Worm (Caenorhabditis elegans): ENCODE results near the gene sdz-11.

DNA sequence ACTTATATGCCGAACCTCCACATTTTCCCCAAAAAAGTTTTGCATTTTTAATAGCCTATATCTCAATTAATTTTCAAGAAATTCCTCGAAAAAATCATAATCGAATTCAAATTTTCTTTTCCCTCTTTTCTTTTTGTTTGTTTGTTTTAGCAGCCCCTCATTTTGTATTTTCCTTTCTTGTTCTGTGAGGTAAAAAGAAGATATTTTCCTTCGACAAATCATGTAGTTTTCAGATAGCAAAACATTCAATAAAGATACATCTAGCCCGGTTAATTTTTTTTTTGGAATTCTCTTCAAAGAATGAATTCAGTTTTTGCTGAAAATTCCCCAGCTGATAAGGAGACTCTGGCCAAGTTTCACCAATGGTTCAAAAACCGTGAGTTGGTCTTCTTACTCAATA lies 23.6 kb upstream of the sdz-11 start, which contains the start of gene T24E12.3:
- TF ChIP-seq fkh-6 (tag; optimal IDR thresholded peaks at IDR 0.05) (no peak), nhr-232 (tag; optimal IDR thresholded peaks at IDR 0.05) (no peak), madf-2 (tag; optimal IDR thresholded peaks at IDR 0.05) (no peak), pag-3 (tag; optimal IDR thresholded peaks at IDR 0.05; ENCODE audit: borderline replicate concordance) (no peak), unc-86 (tag; optimal IDR thresholded peaks at IDR 0.05) (no peak), elt-2 (tag; optimal IDR thresholded peaks at IDR 0.05) (no peak), hlh-15 (tag; optimal IDR thresholded peaks at IDR 0.05) (no peak), rnt-1 (tag; optimal IDR thresholded peaks at IDR 0.05) (no peak)

Measured in whole organism, late embryonic.